Fruit fly (Drosophila melanogaster) whole organism, embryonic: ENCODE measurements around the gene CG18744.

Experiments used
- Atf3 ChIP-seq: fragments of 200-800 bp; sonication (Bioruptor generic); optimal IDR thresholded peaks from 3 replicates; lab custom pipeline; 2016; ENCODE audit warnings: missing biosample characterization, missing genetic modification characterization
- Blimp-1 ChIP-seq: fragments of 200-800 bp; sonication (Bioruptor generic); optimal IDR thresholded peaks from 3 replicates; lab custom pipeline; 2018; ENCODE audit warnings: missing biosample characterization, missing genetic modification characterization, mild to moderate bottlenecking, moderate library complexity, missing genetic modification reagents
- BtbVII ChIP-seq: fragments of 200-800 bp; sonication (Bioruptor generic); optimal IDR thresholded peaks from 3 replicates; lab custom pipeline; 2017; ENCODE audit warnings: missing biosample characterization, mild to moderate bottlenecking, missing genetic modification characterization
- CG11085 ChIP-seq: fragments of 200-800 bp; sonication (Bioruptor generic); IDR thresholded peaks from 2 replicates; pipeline ENCODE4 v1.3.6; 2022; ENCODE audit warnings: missing biosample characterization, missing genetic modification characterization
- CG11247 ChIP-seq: fragments of 200-800 bp; sonication (Bioruptor generic); IDR thresholded peaks from 2 replicates; pipeline ENCODE4 v1.3.6; 2022; ENCODE audit warnings: missing biosample characterization, missing genetic modification characterization
- CG11504 ChIP-seq: fragments of 200-800 bp; sonication (Bioruptor generic); optimal IDR thresholded peaks from 3 replicates; lab custom pipeline; 2019; ENCODE audit warnings: missing biosample characterization, mild to moderate bottlenecking, missing genetic modification characterization, moderate library complexity
- CG13296 ChIP-seq: fragments of 200-800 bp; sonication (Bioruptor generic); optimal IDR thresholded peaks from 3 replicates; lab custom pipeline; 2018; ENCODE audit warnings: missing biosample characterization, mild to moderate bottlenecking, missing genetic modification characterization
- CG13624 ChIP-seq: fragments of 200-800 bp; sonication (Bioruptor generic); optimal IDR thresholded peaks from 2 replicates; lab custom pipeline; 2016; ENCODE audit warnings: missing biosample characterization, missing genetic modification characterization
- CG14667 ChIP-seq: fragments of 200-800 bp; sonication (Bioruptor generic); IDR thresholded peaks from 2 replicates; pipeline ENCODE4 v1.3.6; 2022; ENCODE audit warnings: missing biosample characterization, missing genetic modification characterization
- CG15514 ChIP-seq: fragments of 200-800 bp; sonication (Bioruptor generic); optimal IDR thresholded peaks from 3 replicates; lab custom pipeline; 2017; ENCODE audit warnings: missing biosample characterization, missing genetic modification characterization, mild to moderate bottlenecking, moderate library complexity, missing genetic modification reagents
- CG2678 ChIP-seq: fragments of 200-800 bp; sonication (Bioruptor generic); optimal IDR thresholded peaks from 3 replicates; lab custom pipeline; 2019; ENCODE audit warnings: missing biosample characterization, mild to moderate bottlenecking, missing genetic modification characterization, moderate library complexity
- CG30403 ChIP-seq: fragments of 200-800 bp; sonication (Bioruptor generic); optimal IDR thresholded peaks from 3 replicates; lab custom pipeline; 2016; ENCODE audit warnings: missing biosample characterization, missing genetic modification characterization
- CG31365 ChIP-seq: fragments of 200-800 bp; sonication (Bioruptor generic); optimal IDR thresholded peaks from 2 replicates; lab custom pipeline; 2018; ENCODE audit warnings: missing biosample characterization, mild to moderate bottlenecking, missing genetic modification characterization
- CG32532 ChIP-seq: fragments of 200-800 bp; sonication (Bioruptor generic); IDR thresholded peaks from 2 replicates; pipeline ENCODE4 v1.3.6; 2022; ENCODE audit warnings: missing biosample characterization, missing genetic modification characterization
- CG34376 ChIP-seq: fragments of 200-800 bp; sonication (Bioruptor generic); optimal IDR thresholded peaks from 2 replicates; lab custom pipeline; 2018; ENCODE audit warnings: missing biosample characterization, mild to moderate bottlenecking, missing genetic modification characterization
- CG4404 ChIP-seq: fragments of 200-800 bp; sonication (Bioruptor generic); IDR thresholded peaks from 2 replicates; pipeline ENCODE4 v1.3.6; 2022; ENCODE audit warnings: missing biosample characterization, missing genetic modification characterization
- CG6272 ChIP-seq: fragments of 200-800 bp; sonication (Bioruptor generic); IDR thresholded peaks from 2 replicates; pipeline ENCODE4 v1.3.6; 2022; ENCODE audit warnings: missing biosample characterization, missing genetic modification characterization
- CG7271 ChIP-seq: fragments of 200-800 bp; sonication (Bioruptor generic); optimal IDR thresholded peaks from 2 replicates; lab custom pipeline; 2018; ENCODE audit warnings: missing biosample characterization, mild to moderate bottlenecking, missing genetic modification characterization, moderate library complexity
- CG7556 ChIP-seq: fragments of 200-800 bp; sonication (Bioruptor generic); optimal IDR thresholded peaks from 2 replicates; lab custom pipeline; 2017; ENCODE audit warnings: missing biosample characterization, mild to moderate bottlenecking, missing genetic modification characterization
- CG7745 ChIP-seq: fragments of 200-800 bp; sonication (Bioruptor generic); optimal IDR thresholded peaks from 2 replicates; lab custom pipeline; 2018; ENCODE audit warnings: missing biosample characterization, mild to moderate bottlenecking, missing genetic modification characterization, moderate library complexity
- CG9215 ChIP-seq: fragments of 200-800 bp; sonication (Bioruptor generic); IDR thresholded peaks from 2 replicates; pipeline ENCODE4 v1.3.6; 2022; ENCODE audit warnings: missing biosample characterization, missing genetic modification characterization
- CG9437 ChIP-seq: fragments of 200-800 bp; sonication (Bioruptor generic); optimal IDR thresholded peaks from 2 replicates; lab custom pipeline; 2018; ENCODE audit warnings: missing biosample characterization, mild to moderate bottlenecking, missing genetic modification characterization
- Dbx ChIP-seq: fragments of 200-800 bp; sonication (Bioruptor generic); IDR thresholded peaks from 3 replicates; pipeline ENCODE4 v1.3.6; 2022; ENCODE audit warnings: missing biosample characterization, missing genetic modification characterization
- Eip74EF ChIP-seq, 2 experiments: fragments of 200-800 bp in 1 of 2; fragments of >200 bp in 1 of 2; sonication (Bioruptor generic) in 1 of 2; optimal IDR thresholded peaks; 2 replicates each; lab custom pipeline; 2017 to 2019; ENCODE audit warnings: missing biosample characterization in 2 of 2, missing genetic modification characterization in 2 of 2, mild to moderate bottlenecking in 1 of 2, moderate library complexity in 1 of 2
- GATAe ChIP-seq: fragments of 200-800 bp; sonication (Bioruptor generic); conservative IDR thresholded peaks from 2 replicates; pipeline ENCODE4 v1.3.6; 2022; ENCODE audit warnings: missing biosample characterization, missing genetic modification characterization
- HmgZ ChIP-seq: fragments of 200-800 bp; sonication (Bioruptor generic); optimal IDR thresholded peaks from 2 replicates; lab custom pipeline; 2018; ENCODE audit warnings: missing biosample characterization, mild to moderate bottlenecking, missing genetic modification characterization
- Hsf ChIP-seq: fragments of 200-800 bp; sonication (Bioruptor generic); optimal IDR thresholded peaks from 3 replicates; lab custom pipeline; 2016; ENCODE audit warnings: missing biosample characterization, missing genetic modification characterization
- Oaz ChIP-seq: fragments of 200-800 bp; sonication (Bioruptor generic); IDR thresholded peaks from 2 replicates; pipeline ENCODE4 v1.3.6; 2022; ENCODE audit warnings: missing biosample characterization, missing genetic modification characterization
- PHDP ChIP-seq: fragments of 200-800 bp; sonication (Bioruptor generic); optimal IDR thresholded peaks from 3 replicates; lab custom pipeline; 2018; ENCODE audit warnings: missing biosample characterization, mild to moderate bottlenecking, missing genetic modification characterization, moderate library complexity
- Pdp1 ChIP-seq, 2 experiments: fragments of 200-800 bp; sonication (Bioruptor generic); optimal IDR thresholded peaks; 3 replicates each; lab custom pipeline; 2016; ENCODE audit warnings: missing biosample characterization in 2 of 2, missing genetic modification characterization in 2 of 2, mild to moderate bottlenecking in 1 of 2, moderate library complexity in 1 of 2
- Rfx ChIP-seq: fragments of 200-800 bp; sonication (Bioruptor generic); IDR thresholded peaks from 2 replicates; pipeline ENCODE4 v1.3.6; 2022; ENCODE audit warnings: missing biosample characterization, missing genetic modification characterization
- Ssrp ChIP-seq: fragments of 200-800 bp; sonication (Bioruptor generic); optimal IDR thresholded peaks from 2 replicates; lab custom pipeline; 2018; ENCODE audit warnings: missing biosample characterization, mild to moderate bottlenecking, missing genetic modification characterization, moderate library complexity
- YL-1 ChIP-seq: fragments of 200-800 bp; sonication (Bioruptor generic); optimal IDR thresholded peaks from 3 replicates; lab custom pipeline; 2017; ENCODE audit warnings: missing biosample characterization, mild to moderate bottlenecking, missing genetic modification characterization
- amos ChIP-seq: fragments of 200-800 bp; sonication (Bioruptor generic); IDR thresholded peaks from 2 replicates; pipeline ENCODE4 v1.3.6; 2022; ENCODE audit warnings: missing biosample characterization, missing genetic modification characterization; ENCODE audit not compliant: partially characterized antibody
- br ChIP-seq: fragments of >200 bp; optimal IDR thresholded peaks from 2 replicates; lab custom pipeline; 2017
- chinmo ChIP-seq: fragments of 200-800 bp; sonication (Bioruptor generic); IDR thresholded peaks from 4 replicates; pipeline ENCODE4 v1.3.6; 2022; ENCODE audit warnings: missing biosample characterization, missing genetic modification characterization; ENCODE audit not compliant: partially characterized antibody
- crp ChIP-seq, 2 experiments: fragments of 200-800 bp; sonication (Bioruptor generic); optimal IDR thresholded peaks; 2 replicates in 1 of 2; 3 replicates in 1 of 2; lab custom pipeline; 2017; ENCODE audit warnings: missing biosample characterization in 2 of 2, missing genetic modification characterization in 2 of 2, mild to moderate bottlenecking in 1 of 2, moderate library complexity in 1 of 2
- esg ChIP-seq: fragments of 200-800 bp; sonication (Bioruptor generic); conservative IDR thresholded peaks from 2 replicates; pipeline ENCODE4 v1.3.6; 2022; ENCODE audit warnings: missing biosample characterization, missing genetic modification characterization
- gro ChIP-seq: fragments of 200-800 bp; sonication (Bioruptor generic); optimal IDR thresholded peaks from 2 replicates; lab custom pipeline; 2016; ENCODE audit warnings: missing biosample characterization, missing genetic modification characterization
- hkb ChIP-seq, 2 experiments: fragments of 200-800 bp in 1 of 2; fragments of >200 bp in 1 of 2; sonication (Bioruptor generic) in 1 of 2; IDR thresholded peaks in 1 of 2; optimal IDR thresholded peaks in 1 of 2; 2 replicates each; pipeline versions ENCODE4 v1.3.6 to Lab custom; 2017 to 2022; ENCODE audit warnings: missing biosample characterization in 1 of 2, missing genetic modification characterization in 1 of 2
- lab ChIP-seq: fragments of 200-800 bp; sonication (Bioruptor generic); optimal IDR thresholded peaks from 3 replicates; lab custom pipeline; 2017; ENCODE audit warnings: missing biosample characterization, missing genetic modification characterization, mild to moderate bottlenecking, moderate library complexity, missing genetic modification reagents
- org-1 ChIP-seq: fragments of 200-800 bp; sonication (Bioruptor generic); optimal IDR thresholded peaks from 2 replicates; lab custom pipeline; 2017; ENCODE audit warnings: missing biosample characterization, missing genetic modification characterization
- pum ChIP-seq: fragments of 200-800 bp; sonication (Bioruptor generic); optimal IDR thresholded peaks from 2 replicates; lab custom pipeline; 2016; ENCODE audit warnings: missing biosample characterization, missing genetic modification characterization
- pzg ChIP-seq: fragments of 200-800 bp; sonication (Bioruptor generic); optimal IDR thresholded peaks from 3 replicates; lab custom pipeline; 2018; ENCODE audit warnings: missing biosample characterization, mild to moderate bottlenecking, missing genetic modification characterization, moderate library complexity
- tgo ChIP-seq: fragments of 200-800 bp; sonication (Bioruptor generic); IDR thresholded peaks from 3 replicates; pipeline ENCODE4 v1.3.6; 2022; ENCODE audit warnings: missing biosample characterization, missing genetic modification characterization
- trem ChIP-seq: fragments of 200-800 bp; optimal IDR thresholded peaks from 3 replicates; lab custom pipeline; 2019; ENCODE audit warnings: missing biosample characterization, mild to moderate bottlenecking, missing genetic modification characterization, moderate library complexity
- tup ChIP-seq: fragments of 200-800 bp; sonication (Bioruptor generic); optimal IDR thresholded peaks from 2 replicates; lab custom pipeline; 2016; ENCODE audit warnings: missing biosample characterization, mild to moderate bottlenecking, missing genetic modification characterization, moderate library complexity
- yki ChIP-seq: fragments of >200 bp; optimal IDR thresholded peaks from 3 replicates; lab custom pipeline; 2018

The CG18744 gene

dm6 chr3R:7793855-7794254 is 4.7 kb downstream of the CG18744 start, which contains the start of gene CG2641 (continued):
- TF ChIP-seq CG32532 (GFP tag; lab: Robert Waterston, UW) (peak; percentile 36; the same call in 1 of the 2 replicates), CG7271 (no peak), Dbx (GFP tag; lab: Robert Waterston, UW) (0 out of 3 replicates have a peak, but pooled peaks have one; percentile 46), CG4404 (GFP tag; lab: Robert Waterston, UW) (no peak), tgo (GFP tag; lab: Robert Waterston, UW) (no peak), crp (GFP tag; optimal IDR thresholded peaks at IDR 0.05; lab: Kevin White, UChicago) (peak in 1 of 2 experiments; percentile 63), Pdp1 (GFP tag; optimal IDR thresholded peaks at IDR 0.05; lab: Kevin White, UChicago) (peak in 1 of 2 experiments; percentile 53), YL-1 (no peak), amos (GFP tag; lab: Robert Waterston, UW) (peak; percentile 8; the same call in 1 of the 2 replicates), pzg (GFP tag; lab: Kevin White, UChicago) (no peak), CG13296 (GFP tag; lab: Kevin White, UChicago) (peak; percentile 42), yki (lab: Kevin White, UChicago) (no peak), Atf3 (GFP tag; lab: Kevin White, UChicago) (peak; percentile 34), PHDP (tag; lab: Kevin White, UChicago) (peak; percentile 21), Oaz (no peak), CG34376 (GFP tag; lab: Kevin White, UChicago) (peak; percentile 47), BtbVII (GFP tag; lab: Kevin White, UChicago) (peak; percentile 61), chinmo (GFP tag; lab: Robert Waterston, UW) (peak; percentile 77; the same call in 1 of the 4 replicates), org-1 (GFP tag; lab: Kevin White, UChicago) (no peak)
- TF ChIP-seq, all 482 proteins: peak for 29

dm6 chr3R:7790583-7791034 is 8.0 kb downstream of the CG18744 start, which contains the start of gene CG10086:
TSS of gene CG10086 (plus strand) at chr3R:7790633.
- TF ChIP-seq CG11085 (GFP tag; lab: Robert Waterston, UW) (peak; percentile 16; the same call in 1 of the 2 replicates), CG11247 (GFP tag; lab: Robert Waterston, UW) (no peak), GATAe (GFP tag; lab: Robert Waterston, UW) (peak; percentile 79), tup (GFP tag; lab: Kevin White, UChicago) (no peak), Ssrp (tag; lab: Kevin White, UChicago) (no peak), br (no peak), trem (tag; lab: Kevin White, UChicago) (no peak), amos (GFP tag; lab: Robert Waterston, UW) (no peak), CG7745 (tag; lab: Kevin White, UChicago) (no peak), CG11504 (no peak), gro (GFP tag; lab: Kevin White, UChicago) (no peak), lab (GFP tag; lab: Kevin White, UChicago) (peak; percentile 38), Blimp-1 (GFP tag; lab: Kevin White, UChicago) (no peak), CG14667 (GFP tag; lab: Robert Waterston, UW) (no peak), CG6272 (GFP tag; lab: Robert Waterston, UW) (no peak), CG2678 (tag; lab: Kevin White, UChicago) (no peak), HmgZ (peak; percentile 51), CG7556 (GFP tag; lab: Kevin White, UChicago) (no peak), esg (no peak), Hsf (GFP tag; lab: Kevin White, UChicago) (no peak), CG15514 (GFP tag; lab: Kevin White, UChicago) (no peak), pum (GFP tag; lab: Kevin White, UChicago) (no peak), Eip74EF (GFP tag; optimal IDR thresholded peaks at IDR 0.05; lab: Kevin White, UChicago) (no peak), CG30403 (no peak), Rfx (no peak), CG9437 (GFP tag; lab: Kevin White, UChicago) (no peak), CG31365 (tag; lab: Kevin White, UChicago) (no peak), CG13624 (no peak), CG9215 (GFP tag; lab: Robert Waterston, UW) (no peak), hkb (optimal IDR thresholded peaks at IDR 0.05; lab: Kevin White, UChicago) (no peak), hkb (GFP tag; IDR thresholded peaks at IDR 0.05; lab: Robert Waterston, UW) (no peak)
